Fruit fly (Drosophila melanogaster): ENCODE results near the gene CG10949.

Gene CG10949

dm6 chr2L:20428756-20429408, 12.2 kb upstream of the CG10949 start (continued):
- TF ChIP-seq CG3163 (GFP tag; optimal IDR thresholded peaks at IDR 0.05) (no peak), ewg (GFP tag; optimal IDR thresholded peaks at IDR 0.05) (no peak), CG32772 (GFP tag; IDR thresholded peaks at IDR 0.05) (no peak), ATbp (GFP tag; optimal IDR thresholded peaks at IDR 0.05) (no peak), Hr78 (GFP tag; optimal IDR thresholded peaks at IDR 0.05) (no peak), chm (GFP tag; IDR thresholded peaks at IDR 0.05) (no peak; the same call in 1 of the 2 replicates), CG9215 (GFP tag; IDR thresholded peaks at IDR 0.05) (no peak), sens (GFP tag) (peak; percentile 44), pros (GFP tag; optimal IDR thresholded peaks at IDR 0.05) (no peak), CG34224 (GFP tag; IDR thresholded peaks at IDR 0.05; ENCODE audit: partially characterized antibody) (no peak), toy (GFP tag; IDR thresholded peaks at IDR 0.05) (no peak), CG33213 (GFP tag; optimal IDR thresholded peaks at IDR 0.05) (no peak), CG14014 (GFP tag; IDR thresholded peaks at IDR 0.05) (no peak), ci (GFP tag; IDR thresholded peaks at IDR 0.05) (peak; percentile 64; the same call in 1 of the 3 replicates), ara (GFP tag; IDR thresholded peaks at IDR 0.05) (peak; percentile 60; the same call in 1 of the 2 replicates), CG6175 (GFP tag; IDR thresholded peaks at IDR 0.05) (no peak), CG8924 (tag; optimal IDR thresholded peaks at IDR 0.05) (no peak), Sry-δ (GFP tag; optimal IDR thresholded peaks at IDR 0.05) (no peak), pnt (GFP tag; optimal IDR thresholded peaks at IDR 0.05) (no peak), CG8478 (optimal IDR thresholded peaks at IDR 0.05) (no peak), aop (GFP tag; IDR thresholded peaks at IDR 0.05) (no peak), NFAT (GFP tag; IDR thresholded peaks at IDR 0.05) (no peak), eyg (GFP tag; optimal IDR thresholded peaks at IDR 0.05) (no peak), GATAe (GFP tag; conservative IDR thresholded peaks at IDR 0.05) (no peak), Optix (GFP tag; IDR thresholded peaks at IDR 0.05) (no peak), Sry-β (GFP tag; optimal IDR thresholded peaks at IDR 0.05) (no peak), Lhr (GFP tag; optimal IDR thresholded peaks at IDR 0.05) (peak; percentile 69), shn (GFP tag; optimal IDR thresholded peaks at IDR 0.05) (no peak), Vsx1 (GFP tag; optimal IDR thresholded peaks at IDR 0.05) (no peak), CG32532 (GFP tag; IDR thresholded peaks at IDR 0.05) (no peak), pfk (GFP tag; optimal IDR thresholded peaks at IDR 0.05) (no peak), ttk (GFP tag; IDR thresholded peaks at IDR 0.05) (no peak), CG1602 (GFP tag; optimal IDR thresholded peaks at IDR 0.05) (no peak), salm (tag; optimal IDR thresholded peaks at IDR 0.05) (peak; percentile 17), Hey (tag; optimal IDR thresholded peaks at IDR 0.05) (no peak), CG7786 (GFP tag; optimal IDR thresholded peaks at IDR 0.05) (no peak), CG14965 (GFP tag; optimal IDR thresholded peaks at IDR 0.05; ENCODE audit: borderline replicate concordance) (no peak), bbx (GFP tag; IDR thresholded peaks at IDR 0.05; ENCODE audit: partially characterized antibody) (peak; percentile 10; the same call in 1 of the 2 replicates), vvl (GFP tag; IDR thresholded peaks at IDR 0.05) (peak; percentile 57; the same call in 1 of the 2 replicates), CG9437 (GFP tag; optimal IDR thresholded peaks at IDR 0.05) (peak; percentile 23), CG8944 (GFP tag; optimal IDR thresholded peaks at IDR 0.05) (no peak), TFAM (GFP tag; optimal IDR thresholded peaks at IDR 0.05) (no peak), grau (tag; optimal IDR thresholded peaks at IDR 0.05) (no peak), CG34376 (GFP tag; optimal IDR thresholded peaks at IDR 0.05) (peak; percentile 33), grn (GFP tag; optimal IDR thresholded peaks at IDR 0.05) (no peak), CG11696 (GFP tag; IDR thresholded peaks at IDR 0.05) (no peak; the same call in 1 of the 2 replicates), repo (GFP tag; optimal IDR thresholded peaks at IDR 0.05) (no peak), CG1792 (GFP tag; optimal IDR thresholded peaks at IDR 0.05) (no peak), otp (GFP tag; IDR thresholded peaks at IDR 0.05) (no peak), twi (tag; optimal IDR thresholded peaks at IDR 0.05) (no peak), CG7839 (tag; optimal IDR thresholded peaks at IDR 0.05) (peak; percentile 6)
